Fruit fly (Drosophila melanogaster): ENCODE measurements around the gene mtSSB.

mtSSB gene

DNA sequence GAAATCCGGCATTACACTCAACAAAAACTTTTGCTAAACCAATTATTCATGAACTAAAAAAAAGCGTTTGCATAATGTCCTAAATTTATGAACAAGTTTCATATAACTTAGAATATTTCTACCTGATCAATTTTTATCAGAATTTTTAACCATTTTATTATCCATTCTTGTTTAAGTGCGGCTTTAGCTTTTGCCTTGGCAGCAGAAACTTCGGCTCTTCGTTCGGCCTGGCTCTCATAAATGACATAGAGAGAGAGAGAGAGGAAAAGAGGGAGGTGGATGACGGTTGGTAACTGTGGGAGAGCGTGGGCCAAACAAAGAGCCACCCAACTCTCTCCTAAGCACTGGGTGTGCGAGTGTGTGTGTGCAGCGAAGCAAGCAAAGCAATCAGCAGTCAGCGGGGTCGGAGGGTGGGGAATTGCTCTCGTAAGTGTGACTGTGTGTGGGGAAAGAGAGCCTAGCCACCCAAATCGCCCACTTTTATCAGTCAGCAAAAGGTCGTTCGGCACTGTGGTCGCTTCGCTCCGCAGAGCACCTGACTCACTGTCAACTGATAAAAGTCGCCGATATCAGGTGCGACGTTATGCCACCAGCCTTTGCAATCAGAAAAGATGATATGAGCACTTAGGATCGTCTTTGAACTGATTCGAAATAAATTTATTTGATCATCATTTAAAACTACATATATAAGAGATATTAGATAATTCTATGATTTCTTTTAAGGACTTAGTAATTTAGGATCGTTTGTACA lies 19.5 kb upstream of the mtSSB start (continued):
- TF ChIP-seq Eip78C (GFP tag) (peak; percentile 99), acj6 (GFP tag; optimal IDR thresholded peaks at IDR 0.05) (peak; percentile 94), CG3919 (GFP tag; optimal IDR thresholded peaks at IDR 0.05) (peak; percentile 97), Sox15 (GFP tag; optimal IDR thresholded peaks at IDR 0.05) (peak; percentile 80), Gug (GFP tag; IDR thresholded peaks at IDR 0.05) (no peak), Met (GFP tag; optimal IDR thresholded peaks at IDR 0.05) (peak; percentile 90), Eip75B (GFP tag; optimal IDR thresholded peaks at IDR 0.05) (peak; percentile 97), CG6854 (GFP tag; optimal IDR thresholded peaks at IDR 0.05) (peak; percentile 61), Hr39 (GFP tag; optimal IDR thresholded peaks at IDR 0.05) (peak; percentile 85), Lpt (GFP tag; optimal IDR thresholded peaks at IDR 0.05) (peak; percentile 96)

DNA sequence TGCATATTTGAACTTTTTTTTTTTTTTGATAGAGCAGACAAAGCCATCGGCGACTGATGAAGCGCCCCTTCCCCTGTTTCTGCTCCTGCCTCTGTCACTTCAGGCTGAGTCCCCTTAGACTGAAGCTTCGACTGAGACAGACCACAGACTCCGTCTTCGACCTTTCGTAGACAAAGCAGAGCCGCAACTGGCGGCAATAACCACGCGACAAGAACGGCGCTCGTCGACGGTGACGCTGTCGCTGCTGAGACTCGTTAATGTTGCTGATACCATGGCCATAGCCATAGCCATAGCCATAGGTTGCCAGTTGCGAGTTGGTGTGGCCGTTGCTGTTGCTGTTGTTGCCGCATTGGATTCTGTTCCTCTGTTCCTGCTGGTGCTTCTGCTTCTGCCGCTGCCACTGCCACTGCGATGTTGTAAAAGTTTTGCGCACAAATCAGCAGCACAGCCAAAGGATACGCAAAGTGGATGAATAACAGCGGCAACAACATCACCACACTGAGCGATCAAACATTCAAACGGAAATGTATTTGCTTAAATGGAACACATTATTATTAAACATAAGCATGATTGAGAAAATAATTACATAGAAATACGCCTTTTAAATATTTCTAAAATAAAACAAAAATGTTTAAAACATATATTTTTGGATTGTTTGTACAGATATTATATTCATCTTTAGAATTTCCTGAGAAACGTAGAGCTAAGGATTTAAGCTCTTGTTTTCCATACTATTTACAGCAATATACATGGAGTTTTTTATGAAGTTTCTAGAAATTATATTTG lies 18.4 kb upstream of the mtSSB start:
- peak; percentile 70 for TF ChIP-seq CG16779 (tag; optimal IDR thresholded peaks at IDR 0.05)
- TF ChIP-seq Eip75B (GFP tag; optimal IDR thresholded peaks at IDR 0.05) = peak; percentile 60
- no peak for TF ChIP-seq CG11902 (GFP tag; optimal IDR thresholded peaks at IDR 0.05)
- peak; percentile 92 for TF ChIP-seq Ets96B (tag; optimal IDR thresholded peaks at IDR 0.05)
- TF ChIP-seq CG10631 (GFP tag; optimal IDR thresholded peaks at IDR 0.05) = peak; percentile 88
- TF ChIP-seq Sox102F (GFP tag; optimal IDR thresholded peaks at IDR 0.05) = no peak
- TF ChIP-seq Met (GFP tag; optimal IDR thresholded peaks at IDR 0.05) = peak; percentile 51
- TF ChIP-seq cyc (GFP tag; optimal IDR thresholded peaks at IDR 0.05) = peak; percentile 19
- no peak for TF ChIP-seq Hr39 (GFP tag; optimal IDR thresholded peaks at IDR 0.05)
- TF ChIP-seq CG6276 (GFP tag; optimal IDR thresholded peaks at IDR 0.05) = peak; percentile 78
- peak; percentile 69 for TF ChIP-seq dac (GFP tag; optimal IDR thresholded peaks at IDR 0.05)
- TF ChIP-seq topi (GFP tag; optimal IDR thresholded peaks at IDR 0.05) = peak; percentile 48
- TF ChIP-seq CG3032 (tag; optimal IDR thresholded peaks at IDR 0.05) = peak; percentile 87
- TF ChIP-seq esn (GFP tag; optimal IDR thresholded peaks at IDR 0.05) = peak; percentile 28
- TF ChIP-seq salr (GFP tag; optimal IDR thresholded peaks at IDR 0.05) = peak in 1 of 2 experiments; percentile 89
- TF ChIP-seq CG8119 (GFP tag; IDR thresholded peaks at IDR 0.05) = no peak
- no peak for TF ChIP-seq Gug (GFP tag; IDR thresholded peaks at IDR 0.05)
- peak; percentile 74 for TF ChIP-seq CG3919 (GFP tag; optimal IDR thresholded peaks at IDR 0.05)
- peak; percentile 24 for TF ChIP-seq CG1621 (tag; optimal IDR thresholded peaks at IDR 0.05)
- TF ChIP-seq eg (GFP tag; IDR thresholded peaks at IDR 0.05) = peak; percentile 4; the same call in 1 of the 3 replicates
- TF ChIP-seq CG4318 (GFP tag; optimal IDR thresholded peaks at IDR 0.05) = peak; percentile 82
- peak; percentile 74 for TF ChIP-seq svp (GFP tag)
- no peak for TF ChIP-seq fd59A (GFP tag; optimal IDR thresholded peaks at IDR 0.05)
- TF ChIP-seq ss (GFP tag; optimal IDR thresholded peaks at IDR 0.05) = peak; percentile 29 to 52
- TF ChIP-seq net (GFP tag; optimal IDR thresholded peaks at IDR 0.05) = peak; percentile 65
- TF ChIP-seq CG32006 (GFP tag; optimal IDR thresholded peaks at IDR 0.05) = peak; percentile 91
- TF ChIP-seq vri (GFP tag; optimal IDR thresholded peaks at IDR 0.05) = no peak
- no peak for TF ChIP-seq CG6854 (GFP tag; optimal IDR thresholded peaks at IDR 0.05)
- peak; percentile 74 for TF ChIP-seq CG6808 (GFP tag; optimal IDR thresholded peaks at IDR 0.05)
- no peak for TF ChIP-seq CG34406 (GFP tag; optimal IDR thresholded peaks at IDR 0.05)
- TF ChIP-seq CG11762 (GFP tag; optimal IDR thresholded peaks at IDR 0.05; ENCODE audit: insufficient read depth) = peak; percentile 82
- TF ChIP-seq CG31627 (GFP tag; optimal IDR thresholded peaks at IDR 0.05) = peak; percentile 4
- TF ChIP-seq CG6792 (GFP tag; optimal IDR thresholded peaks at IDR 0.05) = peak; percentile 38
- TF ChIP-seq Eip78C (GFP tag) = peak; percentile 90
- peak; percentile 63 for TF ChIP-seq acj6 (GFP tag; optimal IDR thresholded peaks at IDR 0.05)
- no peak for TF ChIP-seq CG8319 (GFP tag; optimal IDR thresholded peaks at IDR 0.05)
- TF ChIP-seq pdm3 (GFP tag; optimal IDR thresholded peaks at IDR 0.05) = peak; percentile 62
- TF ChIP-seq lz (GFP tag; optimal IDR thresholded peaks at IDR 0.05) = peak; percentile 3
- TF ChIP-seq spab (GFP tag; optimal IDR thresholded peaks at IDR 0.05) = peak; percentile 79
- TF ChIP-seq CG9139 (GFP tag; optimal IDR thresholded peaks at IDR 0.05) = peak; percentile 39
- TF ChIP-seq achi (GFP tag; optimal IDR thresholded peaks at IDR 0.05) = peak; percentile 73
- no peak for TF ChIP-seq Sox15 (GFP tag; optimal IDR thresholded peaks at IDR 0.05)
- TF ChIP-seq dsx (GFP tag; optimal IDR thresholded peaks at IDR 0.05; ENCODE audit: poor library complexity, severe bottlenecking) = peak; percentile 71
- peak; percentile 78 for TF ChIP-seq Hr4 (GFP tag; optimal IDR thresholded peaks at IDR 0.05)
